Fruit fly (Drosophila melanogaster) S2 (cell line): ENCODE results near the gene CG14854.

Experiments used
- CG8478 ChIP-seq: fragments of >200 bp; optimal IDR thresholded peaks from 2 replicates; lab custom pipeline; 2018
- CTCF ChIP-seq, 2 experiments: fragments of >200 bp; optimal IDR thresholded peaks; 2 replicates each; lab custom pipeline; 2018

CG14854 gene

dm6 chr3R:14569411-14570107 is 9.7 kb upstream of the CG14854 start, which contains the start of gene Cys:
Gene Cys, minus strand, starts transcription at chr3R:14569644.
- TF ChIP-seq CG8478 (no peak), CTCF (optimal IDR thresholded peaks at IDR 0.05; lab: Kevin White, UChicago) (no peak)

DNA sequence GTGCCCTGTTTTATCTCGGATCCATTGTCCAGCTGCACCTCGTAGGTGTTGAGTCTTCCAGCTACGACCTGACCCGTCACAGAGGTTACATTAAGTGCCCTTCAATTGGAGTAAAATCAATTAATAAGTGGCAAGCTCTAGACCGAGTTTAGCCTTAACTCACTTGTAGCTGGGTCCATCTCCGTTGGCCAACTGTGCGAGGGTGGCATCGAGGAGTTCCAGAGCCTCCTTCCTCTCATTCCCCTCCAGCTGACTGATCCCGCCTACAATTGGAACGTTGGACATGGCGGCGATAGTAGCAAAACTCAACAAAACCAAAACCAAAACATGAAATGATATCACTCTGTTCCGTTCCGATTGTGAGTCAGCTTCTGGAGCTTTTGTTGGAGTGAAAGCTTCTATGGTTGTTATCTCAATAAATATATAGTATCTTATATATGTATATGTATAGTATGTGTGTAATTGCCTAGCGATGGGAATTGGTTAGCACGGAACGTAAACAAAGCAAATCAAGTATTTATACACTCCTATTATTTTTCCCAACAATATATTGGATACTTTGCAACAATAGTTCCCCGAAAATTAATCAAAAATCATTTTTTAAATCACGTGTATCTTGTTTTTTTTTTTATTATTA is 8.8 kb upstream of the CG14854 start, which contains the start of gene CG8066:
CG8066 (minus strand) TSS at position 347 of the 637 bp plus-strand sequence.
- TF ChIP-seq CG8478 = no peak

DNA sequence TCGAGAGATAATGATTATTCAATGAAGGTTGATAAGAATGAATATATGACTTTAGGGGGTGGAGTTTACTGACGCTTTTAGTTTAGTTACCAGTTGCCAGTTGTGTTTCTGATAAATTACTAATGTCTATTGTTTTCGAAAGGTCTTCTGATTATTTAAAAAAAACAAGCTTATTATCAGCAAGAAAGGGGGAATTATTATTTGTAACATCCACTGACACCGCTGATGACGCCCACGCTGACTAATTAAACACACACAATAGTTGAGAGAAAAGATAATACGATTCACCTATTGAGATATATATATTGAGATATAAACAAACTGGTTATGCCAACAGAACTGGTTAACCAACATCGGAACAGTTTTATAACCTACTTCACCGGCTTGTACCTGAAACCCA is 7.9 kb upstream of the CG14854 start:
- TF ChIP-seq CG8478 = no peak
- TF ChIP-seq CTCF (optimal IDR thresholded peaks at IDR 0.05; lab: Kevin White, UChicago) = no peak

DNA sequence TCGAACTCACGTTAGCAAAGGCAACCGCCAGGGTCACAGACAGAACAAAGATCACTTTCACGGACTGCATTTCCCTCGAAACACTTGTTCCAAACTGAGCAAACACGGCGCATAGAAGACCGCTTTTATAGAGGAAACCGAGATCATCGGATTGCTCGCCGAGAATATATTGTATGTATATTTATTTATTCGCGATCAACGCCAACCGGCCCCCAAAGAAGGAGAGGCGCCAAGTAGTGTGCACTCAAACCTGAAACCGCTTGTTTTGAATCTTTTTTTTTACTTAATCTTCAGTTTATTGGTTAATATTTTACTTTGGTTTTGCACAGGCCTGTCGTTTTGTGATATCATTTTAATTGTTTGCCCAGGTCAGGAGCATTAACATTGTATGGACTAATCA is 7.5 kb upstream of the CG14854 start, which contains the start of gene CG31313:
CG31313 (minus strand) TSS at position 101 of the 400 bp plus-strand sequence.
- no peak for TF ChIP-seq CTCF (optimal IDR thresholded peaks at IDR 0.05; lab: Kevin White, UChicago)
- TF ChIP-seq CG8478 = no peak

- TF ChIP-seq CG8478 (no peak), CTCF (optimal IDR thresholded peaks at IDR 0.05; lab: Kevin White, UChicago) (peak; percentile 4 to 70)
These were observed 5.5 kb upstream of the CG14854 start, which contains the start of gene CG14852 for dm6 chr3R:14565065-14565977. Gene CG14852, plus strand, starts transcription at chr3R:14565927.

dm6 chr3R:14564705-14565064 is 4.8 kb upstream of the CG14854 start, which contains the start of gene CG8087:
Gene CG8087, minus strand, starts transcription at chr3R:14564805.
- TF ChIP-seq CG8478 = no peak
- TF ChIP-seq CTCF (optimal IDR thresholded peaks at IDR 0.05; lab: Kevin White, UChicago) = no peak

DNA sequence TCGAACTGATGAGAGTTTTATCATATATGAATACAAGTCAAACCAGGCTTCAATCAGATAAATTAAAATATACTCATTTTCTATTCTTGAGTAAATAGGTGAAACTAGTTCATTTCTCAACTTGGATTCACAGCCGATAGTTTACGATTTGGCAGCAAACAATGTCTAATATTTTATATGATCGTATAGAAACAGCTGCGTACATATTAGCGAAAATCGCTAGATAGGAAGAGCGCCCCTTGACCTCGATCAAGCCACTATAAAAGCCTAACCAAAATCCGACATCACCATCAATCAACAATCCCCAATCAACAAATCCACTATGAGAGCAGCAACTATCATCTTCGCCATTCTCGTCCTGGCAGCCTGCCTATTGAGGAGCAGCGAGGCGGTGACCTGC is 2.2 kb upstream of the CG14854 start, which contains the start of gene CG14851:
CG14851 (plus strand) TSS at position 301 of the 400 bp plus-strand sequence.
- no peak for TF ChIP-seq CG8478
- no peak for TF ChIP-seq CTCF (optimal IDR thresholded peaks at IDR 0.05; lab: Kevin White, UChicago)

- no peak for TF ChIP-seq CTCF (optimal IDR thresholded peaks at IDR 0.05; lab: Kevin White, UChicago)
These were observed 781 bp upstream of the CG14854 start, which contains the start of gene Jig for dm6 chr3R:14560635-14561034. Gene Jig, plus strand, starts transcription at chr3R:14560935.

dm6 chr3R:14558383-14558883 is 1.4 kb downstream of the CG14854 start:
- no peak for TF ChIP-seq CG8478

- no peak for TF ChIP-seq CTCF (optimal IDR thresholded peaks at IDR 0.05; lab: Kevin White, UChicago)
- no peak for TF ChIP-seq CG8478
These were observed 2.1 kb downstream of the CG14854 start, which contains the start of gene Pde6 for dm6 chr3R:14557480-14558354. Gene Pde6, minus strand, starts transcription at chr3R:14558304.

DNA sequence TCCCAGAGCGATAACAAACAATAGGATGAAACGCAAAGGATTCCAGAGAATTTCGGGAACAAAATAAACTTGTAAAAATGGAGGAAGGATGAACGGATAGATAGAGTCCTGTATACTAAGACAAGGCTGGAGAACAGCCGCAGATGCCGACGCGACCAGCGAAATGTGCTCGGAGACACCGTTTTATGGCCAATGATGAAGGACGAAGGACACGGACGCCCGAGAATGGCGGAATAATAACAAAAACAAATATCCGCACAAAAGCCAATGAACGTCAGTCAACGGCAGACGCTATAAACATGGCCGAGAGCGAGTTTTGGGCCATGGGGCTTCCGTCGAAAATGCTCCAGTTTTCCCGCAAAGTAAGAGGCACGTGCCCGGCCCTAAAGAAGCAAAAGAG is 4.8 kb downstream of the CG14854 start:
- TF ChIP-seq CTCF (optimal IDR thresholded peaks at IDR 0.05; lab: Kevin White, UChicago) (no peak), CG8478 (no peak)

DNA sequence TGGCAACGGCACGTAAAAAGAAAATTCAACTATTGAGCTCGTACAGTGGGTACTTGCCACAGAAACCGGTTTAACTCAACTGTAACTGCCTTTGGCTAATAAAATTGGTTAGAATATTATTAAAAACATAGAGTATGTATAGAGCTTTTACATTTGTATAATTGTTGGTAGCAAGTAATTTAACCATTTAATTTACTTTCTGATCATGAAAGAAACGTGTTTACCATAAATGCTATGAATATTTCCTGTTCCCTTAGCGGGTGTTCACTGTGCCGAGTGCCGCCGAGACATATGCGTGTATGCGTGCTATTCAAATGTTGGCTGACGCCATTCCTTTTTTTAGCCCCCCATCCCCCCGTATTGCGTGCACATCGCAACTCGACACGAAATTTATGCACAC is 11.1 kb downstream of the CG14854 start:
- TF ChIP-seq CTCF (optimal IDR thresholded peaks at IDR 0.05; lab: Kevin White, UChicago) (no peak), CG8478 (no peak)

- TF ChIP-seq CTCF (optimal IDR thresholded peaks at IDR 0.05; lab: Kevin White, UChicago) = no peak
- no peak for TF ChIP-seq CG8478
These were observed 17.8 kb downstream of the CG14854 start for dm6 chr3R:14542038-14542437.

DNA sequence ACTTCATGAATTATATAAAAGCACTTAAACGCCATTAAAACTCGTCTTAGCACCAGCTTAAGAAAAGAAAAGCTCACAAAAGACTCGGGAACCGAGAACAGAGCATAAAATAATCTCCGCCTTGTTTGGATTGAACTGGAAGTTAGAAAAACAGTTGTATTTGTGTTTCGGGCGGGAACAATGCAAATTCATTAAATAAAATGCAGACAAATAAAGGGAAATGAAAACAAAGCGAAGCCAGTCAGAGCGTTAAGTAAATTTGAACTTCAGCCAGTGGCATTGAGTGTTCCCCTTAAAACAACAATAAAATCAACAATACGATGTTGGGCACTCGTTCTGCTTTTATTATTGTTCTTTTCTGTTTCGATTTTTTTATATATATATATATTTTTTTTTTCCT is 33.2 kb downstream of the CG14854 start:
- TF ChIP-seq CTCF (optimal IDR thresholded peaks at IDR 0.05; lab: Kevin White, UChicago) (no peak), CG8478 (no peak)
